Worm (Caenorhabditis elegans): ENCODE measurements around the gene fipr-29.

DNA sequence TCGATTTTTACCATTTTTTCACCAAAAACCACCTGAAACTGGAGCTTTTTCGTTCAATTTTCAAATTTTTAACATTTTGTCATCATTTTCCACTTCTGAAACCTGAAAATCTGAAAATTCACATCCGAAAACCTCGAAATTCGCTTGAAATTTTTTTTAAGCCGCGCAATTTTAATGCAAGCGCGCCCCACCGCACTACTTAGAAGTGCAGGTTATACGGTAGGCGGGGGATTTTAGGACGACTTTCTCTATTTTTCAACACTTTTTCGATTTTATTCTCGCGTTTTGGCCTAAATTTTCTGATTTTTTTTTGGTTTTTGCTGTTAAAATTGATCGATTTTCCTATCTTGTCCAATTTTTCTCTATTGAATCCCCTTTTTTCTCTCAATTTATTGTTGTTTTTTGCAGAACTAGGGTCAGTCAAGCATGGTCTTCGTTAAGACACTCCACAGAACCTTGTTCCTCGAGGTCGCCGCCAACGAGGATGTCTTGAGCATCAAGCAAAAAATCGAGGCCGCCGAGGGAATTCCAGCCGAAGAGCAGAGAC, 7.8 kb upstream of the fipr-29 start, which contains the start of gene ubl-1:
- TF ChIP-seq nhr-23 (tag; optimal IDR thresholded peaks at IDR 0.05) (no peak), nhr-11 (tag; optimal IDR thresholded peaks at IDR 0.05) (no peak), unc-62 (GFP tag; optimal IDR thresholded peaks at IDR 0.05) (no peak), ztf-4 (tag; optimal IDR thresholded peaks at IDR 0.05) (peak; percentile 63), nhr-25 (tag; optimal IDR thresholded peaks at IDR 0.05) (peak; percentile 87), lsy-2 (tag; optimal IDR thresholded peaks at IDR 0.05) (peak; percentile 95 to 99)

Data from whole organism, L2 larva.